Fruit fly (Drosophila melanogaster) whole organism, wandering third instar larva: ENCODE measurements around the gene IFT57.

Source experiments
- Abd-B ChIP-seq: fragments of >200 bp; optimal IDR thresholded peaks from 2 replicates; lab custom pipeline; 2017; ENCODE audit warnings: missing biosample characterization, missing genetic modification characterization
- CG9705 ChIP-seq: fragments of 200-800 bp; sonication (Bioruptor generic); optimal IDR thresholded peaks from 2 replicates; lab custom pipeline; 2018; ENCODE audit warnings: missing biosample characterization, mild to moderate bottlenecking, missing genetic modification characterization
- CrebA ChIP-seq: fragments of 200-800 bp; sonication (Bioruptor generic); optimal IDR thresholded peaks from 2 replicates; lab custom pipeline; 2016; ENCODE audit warnings: missing biosample characterization, mild to moderate bottlenecking, missing genetic modification characterization, borderline replicate concordance
- Dfd ChIP-seq: fragments of >200 bp; optimal IDR thresholded peaks from 2 replicates; lab custom pipeline; 2017; ENCODE audit warnings: missing biosample characterization, missing genetic modification characterization
- Dif ChIP-seq: fragments of 200-275, 200-300 bp; sonication (Bioruptor generic); optimal IDR thresholded peaks from 2 replicates; lab custom pipeline; 2018; ENCODE audit warnings: missing biosample characterization, missing genetic modification characterization; ENCODE audit not compliant: partially characterized antibody
- GATAd ChIP-seq: sonication (Bioruptor generic); optimal IDR thresholded peaks from 2 replicates; lab custom pipeline; 2016; ENCODE audit warnings: missing biosample characterization, missing genetic modification characterization
- HLH106 ChIP-seq: fragments of 200-800 bp; optimal IDR thresholded peaks from 3 replicates; lab custom pipeline; 2019; ENCODE audit warnings: missing biosample characterization, mild to moderate bottlenecking, missing genetic modification characterization, moderate library complexity
- Hnf4 ChIP-seq: fragments of 200-800 bp; sonication (Bioruptor generic); optimal IDR thresholded peaks from 2 replicates; lab custom pipeline; 2016; ENCODE audit warnings: missing biosample characterization, mild to moderate bottlenecking, missing genetic modification characterization
- Hr78 ChIP-seq: fragments of >200 bp; optimal IDR thresholded peaks from 2 replicates; lab custom pipeline; 2017; ENCODE audit warnings: missing biosample characterization, missing genetic modification characterization
- Hr83 ChIP-seq: fragments of 200-300 bp; sonication (Bioruptor generic); optimal IDR thresholded peaks from 2 replicates; lab custom pipeline; 2016; ENCODE audit warnings: missing biosample characterization, mild to moderate bottlenecking, missing genetic modification characterization, moderate library complexity; ENCODE audit not compliant: poor library complexity, severe bottlenecking
- Jra ChIP-seq: sonication (Bioruptor generic); optimal IDR thresholded peaks from 2 replicates; lab custom pipeline; 2016; ENCODE audit warnings: missing biosample characterization, missing genetic modification characterization
- Mio ChIP-seq: sonication (Bioruptor generic); optimal IDR thresholded peaks from 2 replicates; lab custom pipeline; 2016; ENCODE audit warnings: missing biosample characterization, missing genetic modification characterization
- Myc ChIP-seq: fragments of >200 bp; optimal IDR thresholded peaks from 2 replicates; lab custom pipeline; 2017
- N ChIP-seq: fragments of >200 bp; optimal IDR thresholded peaks from 2 replicates; lab custom pipeline; 2018; ENCODE audit warnings: missing biosample characterization, missing external identifiers, missing genetic modification characterization
- OdsH ChIP-seq: fragments of 200-800 bp; sonication (Bioruptor generic); optimal IDR thresholded peaks from 2 replicates; lab custom pipeline; 2016; ENCODE audit warnings: missing biosample characterization, mild to moderate bottlenecking, missing genetic modification characterization
- Rel ChIP-seq, 2 experiments: fragments of 200-800 bp; sonication (Bioruptor generic) in 1 of 2; optimal IDR thresholded peaks; 2 replicates in 1 of 2; 3 replicates in 1 of 2; lab custom pipeline; 2016 to 2019; ENCODE audit warnings: mild to moderate bottlenecking in 2 of 2, missing biosample characterization in 2 of 2, missing genetic modification characterization in 2 of 2, moderate library complexity in 1 of 2
- Sp1 ChIP-seq: fragments of 200-800 bp; sonication (Bioruptor generic); optimal IDR thresholded peaks from 3 replicates; lab custom pipeline; 2019; ENCODE audit warnings: missing biosample characterization, mild to moderate bottlenecking, missing genetic modification characterization, moderate library complexity
- Vsx2 ChIP-seq: fragments of 200-300, 225-300 bp; sonication (Bioruptor generic); optimal IDR thresholded peaks from 2 replicates; lab custom pipeline; 2018; ENCODE audit warnings: missing biosample characterization, missing genetic modification characterization; ENCODE audit not compliant: partially characterized antibody
- br ChIP-seq: fragments of 200-800 bp; sonication (Bioruptor generic); optimal IDR thresholded peaks from 2 replicates; lab custom pipeline; 2016; ENCODE audit warnings: missing biosample characterization, missing genetic modification characterization
- brk ChIP-seq: fragments of 200-800 bp; sonication (Bioruptor generic); optimal IDR thresholded peaks from 2 replicates; lab custom pipeline; 2016; ENCODE audit warnings: missing biosample characterization, mild to moderate bottlenecking, missing genetic modification characterization
- dl ChIP-seq, 2 experiments: fragments of 175-275, 200-275 bp in 1 of 2; fragments of 200-275 bp in 1 of 2; sonication (Bioruptor generic); optimal IDR thresholded peaks; lab custom pipeline; 2018; ENCODE audit warnings: mild to moderate bottlenecking in 2 of 2, missing biosample characterization in 2 of 2, missing genetic modification characterization in 2 of 2, moderate library complexity in 2 of 2; ENCODE audit not compliant: partially characterized antibody in 2 of 2, insufficient read depth in 1 of 2
- dsf ChIP-seq: sonication (Bioruptor generic); optimal IDR thresholded peaks from 2 replicates; lab custom pipeline; 2016; ENCODE audit warnings: missing biosample characterization, missing genetic modification characterization, borderline replicate concordance
- ey ChIP-seq: fragments of 200-800 bp; sonication (Bioruptor generic); optimal IDR thresholded peaks from 2 replicates; lab custom pipeline; 2016; ENCODE audit warnings: missing biosample characterization, missing genetic modification characterization
- foxo ChIP-seq, 2 experiments: fragments of 200-800 bp; sonication (Bioruptor generic); optimal IDR thresholded peaks; 2 replicates in 1 of 2; 3 replicates in 1 of 2; lab custom pipeline; 2016 to 2017; ENCODE audit warnings: missing biosample characterization in 2 of 2, missing genetic modification characterization in 2 of 2
- fru ChIP-seq: fragments of 200-800 bp; sonication (Bioruptor generic); optimal IDR thresholded peaks from 3 replicates; lab custom pipeline; 2016; ENCODE audit warnings: missing biosample characterization, mild to moderate bottlenecking, missing genetic modification characterization
- h ChIP-seq: fragments of 200-800 bp; sonication (Bioruptor generic); optimal IDR thresholded peaks from 3 replicates; lab custom pipeline; 2016; ENCODE audit warnings: missing biosample characterization, mild to moderate bottlenecking, missing genetic modification characterization
- jim ChIP-seq: fragments of 175-275, 200-325 bp; sonication (Bioruptor generic); optimal IDR thresholded peaks from 2 replicates; lab custom pipeline; 2016; ENCODE audit warnings: missing biosample characterization, mild to moderate bottlenecking, missing genetic modification characterization
- lola ChIP-seq: fragments of >200 bp; optimal IDR thresholded peaks from 2 replicates; lab custom pipeline; 2017; ENCODE audit warnings: missing biosample characterization, missing genetic modification characterization
- pan ChIP-seq: fragments of >200 bp; optimal IDR thresholded peaks from 2 replicates; lab custom pipeline; 2017
- psq ChIP-seq: fragments of 200-800 bp; sonication (Bioruptor generic); optimal IDR thresholded peaks from 3 replicates; lab custom pipeline; 2017; ENCODE audit warnings: missing biosample characterization, mild to moderate bottlenecking, missing genetic modification characterization, moderate library complexity
- rgr ChIP-seq: fragments of 200-800 bp; sonication (Bioruptor generic); optimal IDR thresholded peaks from 3 replicates; lab custom pipeline; 2016; ENCODE audit warnings: missing biosample characterization, mild to moderate bottlenecking, missing genetic modification characterization
- sage ChIP-seq: fragments of 200-800 bp; sonication (Bioruptor generic); optimal IDR thresholded peaks from 2 replicates; lab custom pipeline; 2016; ENCODE audit warnings: missing biosample characterization, mild to moderate bottlenecking, missing genetic modification characterization
- sv ChIP-seq: fragments of 200-800 bp; sonication (Bioruptor generic); optimal IDR thresholded peaks from 3 replicates; lab custom pipeline; 2016; ENCODE audit warnings: missing biosample characterization, missing genetic modification characterization
- tai ChIP-seq: sonication (Bioruptor generic); optimal IDR thresholded peaks from 2 replicates; lab custom pipeline; 2016; ENCODE audit warnings: missing biosample characterization, missing genetic modification characterization
- usp ChIP-seq: fragments of >200 bp; optimal IDR thresholded peaks from 2 replicates; lab custom pipeline; 2017; ENCODE audit warnings: missing biosample characterization, missing genetic modification characterization
- woc ChIP-seq: sonication (Bioruptor generic); optimal IDR thresholded peaks from 2 replicates; lab custom pipeline; 2016; ENCODE audit warnings: missing biosample characterization, mild to moderate bottlenecking, missing genetic modification characterization

IFT57 gene

dm6 chr2L:3556937-3557336 is 26.3 kb downstream of the IFT57 start:
- TF ChIP-seq OdsH (GFP tag; lab: Kevin White, UChicago) (no peak), HLH106 (tag; lab: Kevin White, UChicago) (no peak), Myc (lab: Kevin White, UChicago) (no peak), woc (GFP tag; lab: Kevin White, UChicago) (no peak), Mio (no peak), Dfd (no peak), Hr83 (GFP tag; lab: Kevin White, UChicago) (no peak)

dm6 chr2L:3557471-3557870 is 26.9 kb downstream of the IFT57 start:
- TF ChIP-seq Dif (GFP tag; lab: Kevin White, UChicago) (no peak), fru (GFP tag; lab: Kevin White, UChicago) (peak; percentile 9), woc (GFP tag; lab: Kevin White, UChicago) (no peak), ey (GFP tag; lab: Kevin White, UChicago) (no peak), N (no peak), usp (GFP tag; lab: Kevin White, UChicago) (no peak)

- TF ChIP-seq br = no peak
- peak in 1 of 2 experiments; percentile 23 for TF ChIP-seq foxo (GFP tag; optimal IDR thresholded peaks at IDR 0.05; lab: Kevin White, UChicago)
- TF ChIP-seq ey (GFP tag; lab: Kevin White, UChicago) = peak; percentile 38
- TF ChIP-seq h (GFP tag; lab: Kevin White, UChicago) = peak; percentile 43
- no peak for TF ChIP-seq Myc (lab: Kevin White, UChicago)
- TF ChIP-seq sage = no peak
- TF ChIP-seq Dif (GFP tag; lab: Kevin White, UChicago) = no peak
- TF ChIP-seq Mio = no peak
- TF ChIP-seq woc (GFP tag; lab: Kevin White, UChicago) = peak; percentile 35
- peak; percentile 4 for TF ChIP-seq HLH106 (tag; lab: Kevin White, UChicago)
- no peak for TF ChIP-seq jim (GFP tag; lab: Kevin White, UChicago)
- no peak for TF ChIP-seq Vsx2
- no peak for TF ChIP-seq OdsH (GFP tag; lab: Kevin White, UChicago)
- TF ChIP-seq N = no peak
- no peak for TF ChIP-seq tai (GFP tag; lab: Kevin White, UChicago)
- TF ChIP-seq sv (GFP tag; lab: Kevin White, UChicago) = no peak
- no peak for TF ChIP-seq Hr78 (GFP tag; lab: Kevin White, UChicago)
- TF ChIP-seq fru (GFP tag; lab: Kevin White, UChicago) = peak; percentile 34
- no peak for TF ChIP-seq rgr
- TF ChIP-seq CG9705 = no peak
- no peak for TF ChIP-seq CrebA (GFP tag; lab: Kevin White, UChicago)
- no peak for TF ChIP-seq dsf (GFP tag; lab: Kevin White, UChicago)
- no peak for TF ChIP-seq Abd-B
Observed at dm6 chr2L:3558299-3558698, 27.7 kb downstream of the IFT57 start.

- TF ChIP-seq foxo (GFP tag; optimal IDR thresholded peaks at IDR 0.05; lab: Kevin White, UChicago) (peak in 1 of 2 experiments; percentile 54), Hnf4 (GFP tag; lab: Kevin White, UChicago) (peak; percentile 46), ey (GFP tag; lab: Kevin White, UChicago) (peak; percentile 5), dl (GFP tag; optimal IDR thresholded peaks at IDR 0.05; lab: Kevin White, UChicago; ENCODE audit: insufficient read depth in 1 of 2, partially characterized antibody in 2 of 2) (no peak), br (peak; percentile 14), fru (GFP tag; lab: Kevin White, UChicago) (peak; percentile 8), h (GFP tag; lab: Kevin White, UChicago) (peak; percentile 23), Hr83 (GFP tag; lab: Kevin White, UChicago) (no peak), Myc (lab: Kevin White, UChicago) (no peak), pan (no peak), lola (GFP tag; lab: Kevin White, UChicago) (no peak), Jra (no peak), Hr78 (GFP tag; lab: Kevin White, UChicago) (no peak), GATAd (GFP tag; lab: Kevin White, UChicago) (no peak), OdsH (GFP tag; lab: Kevin White, UChicago) (peak; percentile 68), sv (GFP tag; lab: Kevin White, UChicago) (no peak), Mio (no peak), N (no peak), psq (peak; percentile 33), Abd-B (no peak), Sp1 (GFP tag; lab: Kevin White, UChicago) (peak; percentile 49), Dfd (no peak), Rel (GFP tag; optimal IDR thresholded peaks at IDR 0.05; lab: Kevin White, UChicago) (no peak), Rel (tag; optimal IDR thresholded peaks at IDR 0.05; lab: Kevin White, UChicago) (no peak), CG9705 (no peak), rgr (peak; percentile 53), dsf (GFP tag; lab: Kevin White, UChicago) (no peak), HLH106 (tag; lab: Kevin White, UChicago) (peak; percentile 31), woc (GFP tag; lab: Kevin White, UChicago) (no peak), brk (GFP tag; lab: Kevin White, UChicago) (no peak)
Observed at dm6 chr2L:3559647-3560046, 29.1 kb downstream of the IFT57 start.
